Fruit fly (Drosophila melanogaster): ENCODE measurements around the gene ey.
A peak's percentile ranks its signal among the peaks of the same experiment; 100 is the strongest.

The ey gene

DNA sequence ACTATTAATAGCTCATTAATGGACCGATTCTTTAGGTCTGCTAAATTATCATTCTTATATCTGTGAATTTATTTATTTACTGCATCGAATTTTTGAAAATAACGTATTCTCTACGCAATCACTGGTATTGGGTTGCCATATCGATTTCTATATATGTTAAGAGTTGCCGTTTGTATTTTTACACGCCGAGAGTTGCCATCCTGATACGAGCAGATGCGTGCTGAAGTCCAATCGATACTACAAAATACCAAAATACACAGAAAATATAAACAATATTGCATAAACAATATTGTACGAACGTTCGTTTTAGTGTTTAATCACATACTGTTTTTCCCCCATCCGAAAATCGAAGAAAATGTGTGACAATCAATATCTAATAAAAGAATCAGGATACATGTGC is at the start of gene ey (continued):
- TF ChIP-seq CG1024 (GFP tag; IDR thresholded peaks at IDR 0.05), result no peak
- TF ChIP-seq CG4328 (GFP tag; optimal IDR thresholded peaks at IDR 0.05), result no peak
- no peak for TF ChIP-seq CG42726 (GFP tag; IDR thresholded peaks at IDR 0.05; ENCODE audit: partially characterized antibody)
- TF ChIP-seq CG3281 (GFP tag; optimal IDR thresholded peaks at IDR 0.05), result no peak
- TF ChIP-seq CG13624 (GFP tag; optimal IDR thresholded peaks at IDR 0.05), result peak; percentile 5
- no peak for TF ChIP-seq unc-4 (GFP tag; IDR thresholded peaks at IDR 0.05; ENCODE audit: partially characterized antibody)
- TF ChIP-seq ATbp (GFP tag; optimal IDR thresholded peaks at IDR 0.05), result no peak
- TF ChIP-seq CG6654 (GFP tag; optimal IDR thresholded peaks at IDR 0.05), result no peak
- no peak for TF ChIP-seq CG31441 (GFP tag; IDR thresholded peaks at IDR 0.05)
- no peak for TF ChIP-seq Gsc (GFP tag; IDR thresholded peaks at IDR 0.05)
- TF ChIP-seq CG3995 (GFP tag; optimal IDR thresholded peaks at IDR 0.05), result peak; percentile 76
- TF ChIP-seq CG3407 (GFP tag; optimal IDR thresholded peaks at IDR 0.05), result no peak
- no peak for TF ChIP-seq CG9932 (GFP tag; IDR thresholded peaks at IDR 0.05)
- peak; percentile 20; the same call in 1 of the 2 replicates for TF ChIP-seq inv (GFP tag; IDR thresholded peaks at IDR 0.05; ENCODE audit: partially characterized antibody)
- peak in 1 of 2 experiments; percentile 9 for TF ChIP-seq chif (GFP tag; optimal IDR thresholded peaks at IDR 0.05)
- no peak for TF ChIP-seq Deaf1 (tag; optimal IDR thresholded peaks at IDR 0.05)
- no peak for TF ChIP-seq peb (GFP tag; IDR thresholded peaks at IDR 0.05)
- TF ChIP-seq CG14710 (tag; optimal IDR thresholded peaks at IDR 0.05), result peak; percentile 35
- no peak for TF ChIP-seq Dek (tag; optimal IDR thresholded peaks at IDR 0.05)
- TF ChIP-seq CG6791 (GFP tag; IDR thresholded peaks at IDR 0.05; ENCODE audit: partially characterized antibody), result 0 out of 3 replicates have a peak, but pooled peaks have one; percentile 12
- TF ChIP-seq tap (tag; optimal IDR thresholded peaks at IDR 0.05), result no peak
- TF ChIP-seq CG1233 (GFP tag; optimal IDR thresholded peaks at IDR 0.05), result no peak
- no peak for TF ChIP-seq CG2875 (GFP tag; optimal IDR thresholded peaks at IDR 0.05)
- TF ChIP-seq run (tag; optimal IDR thresholded peaks at IDR 0.05), result no peak
- no peak for TF ChIP-seq Meics (GFP tag; optimal IDR thresholded peaks at IDR 0.05)
- TF ChIP-seq nau (GFP tag; optimal IDR thresholded peaks at IDR 0.05), result no peak
- no peak for TF ChIP-seq az2 (GFP tag; optimal IDR thresholded peaks at IDR 0.05)
- TF ChIP-seq H15 (GFP tag; IDR thresholded peaks at IDR 0.05), result no peak
- TF ChIP-seq Spps (tag; optimal IDR thresholded peaks at IDR 0.05), result no peak
- no peak for TF ChIP-seq CG34224 (GFP tag; IDR thresholded peaks at IDR 0.05; ENCODE audit: partially characterized antibody)
- peak; percentile 45; the same call in 2 of the 3 replicates for TF ChIP-seq row (GFP tag; IDR thresholded peaks at IDR 0.05)
- TF ChIP-seq Sry-δ (GFP tag; optimal IDR thresholded peaks at IDR 0.05), result peak; percentile 38
- TF ChIP-seq Hr39 (optimal IDR thresholded peaks at IDR 0.05), result no peak
- TF ChIP-seq Mrtf (GFP tag; IDR thresholded peaks at IDR 0.05), result no peak
- TF ChIP-seq Stat92E (GFP tag; optimal IDR thresholded peaks at IDR 0.05), result no peak
- TF ChIP-seq pum (GFP tag; optimal IDR thresholded peaks at IDR 0.05), result peak; percentile 9
- TF ChIP-seq TFAM (GFP tag; optimal IDR thresholded peaks at IDR 0.05), result no peak
- TF ChIP-seq repo (GFP tag; optimal IDR thresholded peaks at IDR 0.05), result no peak
- no peak for TF ChIP-seq CG17568 (GFP tag; optimal IDR thresholded peaks at IDR 0.05)
- no peak for TF ChIP-seq eve (GFP tag; optimal IDR thresholded peaks at IDR 0.05)
- no peak for TF ChIP-seq CG14860 (GFP tag; IDR thresholded peaks at IDR 0.05; ENCODE audit: partially characterized antibody)
- no peak for TF ChIP-seq Gug (GFP tag; IDR thresholded peaks at IDR 0.05)
- TF ChIP-seq chm (GFP tag; IDR thresholded peaks at IDR 0.05), result no peak
- peak; percentile 9 for TF ChIP-seq CG2202 (tag; optimal IDR thresholded peaks at IDR 0.05)
- no peak for TF ChIP-seq vvl (GFP tag; IDR thresholded peaks at IDR 0.05)
- TF ChIP-seq CG12744 (GFP tag; optimal IDR thresholded peaks at IDR 0.05), result peak; percentile 5
- no peak for TF ChIP-seq Hand (GFP tag; optimal IDR thresholded peaks at IDR 0.05)
- no peak for TF ChIP-seq pros (GFP tag; optimal IDR thresholded peaks at IDR 0.05)
- TF ChIP-seq CG2712 (tag; optimal IDR thresholded peaks at IDR 0.05), result peak; percentile 31
- TF ChIP-seq Eip74EF (GFP tag; optimal IDR thresholded peaks at IDR 0.05), result no peak
